Worm (Caenorhabditis elegans) whole organism, L4/young adult: Measurements from ENCODE around the gene Y54G9A.9.

Experiments used
- W03F9.2 ChIP-seq: fragments of 150-350 bp; optimal IDR thresholded peaks from 2 replicates; lab custom pipeline; 2014; ENCODE audit warnings: missing biosample characterization, missing genetic modification characterization
- him-1 ChIP-seq: sonication (generic microtip); optimal IDR thresholded peaks from 2 replicates; lab custom pipeline; 2016; ENCODE audit warnings: missing genotype, missing genetic modification reagents, missing genetic modification characterization, missing compliant biosample characterization

DNA sequence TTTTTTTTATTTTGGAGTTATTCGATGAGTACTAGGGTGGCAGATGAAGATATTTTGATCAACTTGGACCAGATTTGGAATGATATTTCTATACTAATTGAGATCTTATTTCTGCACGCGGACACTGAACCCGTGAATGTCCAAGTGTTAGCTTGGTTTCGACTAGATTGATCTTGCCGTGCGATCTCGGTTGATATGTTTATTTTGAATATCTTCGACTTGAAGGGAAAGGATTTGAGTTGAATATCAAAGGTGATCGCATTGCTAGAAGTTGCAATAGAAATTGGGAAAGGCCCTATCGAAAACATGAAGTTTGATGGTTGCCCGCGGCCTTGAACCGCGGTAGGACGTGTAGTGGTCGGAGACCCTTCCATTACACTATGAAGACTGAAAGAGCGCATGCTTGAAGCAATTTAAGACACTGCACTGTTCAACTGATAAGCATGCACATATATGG lies 51.3 kb downstream of the Y54G9A.9 start:
- TF ChIP-seq him-1 (tag; lab: Kevin White, UChicago) (no peak), W03F9.2 (no peak)
